Worm (Caenorhabditis elegans) whole organism, late embryonic: ENCODE measurements around the gene F10G2.4.

Experiments
- F13H6.1 ChIP-seq: sonication (generic microtip); optimal IDR thresholded peaks from 2 replicates; lab custom pipeline; 2016; ENCODE audit warnings: missing genetic modification characterization, missing compliant biosample characterization
- ceh-14 ChIP-seq: sonication (generic microtip); optimal IDR thresholded peaks from 2 replicates; lab custom pipeline; 2016; ENCODE audit warnings: missing genotype, missing genetic modification characterization, missing compliant biosample characterization
- fkh-10 ChIP-seq: fragments of 150-350 bp; optimal IDR thresholded peaks from 2 replicates; lab custom pipeline; 2014; ENCODE audit warnings: missing biosample characterization, missing genetic modification reagents, missing genetic modification characterization
- fkh-6 ChIP-seq: sonication (generic microtip); optimal IDR thresholded peaks from 2 replicates; lab custom pipeline; 2016; ENCODE audit warnings: missing genetic modification characterization, missing compliant biosample characterization
- pqm-1 ChIP-seq: sonication (generic microtip); optimal IDR thresholded peaks from 2 replicates; lab custom pipeline; 2016; ENCODE audit warnings: missing genetic modification characterization, missing compliant biosample characterization
- zip-5 ChIP-seq: sonication (generic microtip); optimal IDR thresholded peaks from 2 replicates; lab custom pipeline; 2016; ENCODE audit warnings: missing genetic modification characterization, missing compliant biosample characterization

ce11 chrV:7307089-7307488 is 19.9 kb upstream of the F10G2.4 start, which contains the start of gene F07G11.1:
- TF ChIP-seq ceh-14 (no peak), fkh-10 (GFP tag; lab: Kevin White, UChicago) (no peak), pqm-1 (tag; lab: Kevin White, UChicago) (no peak), zip-5 (tag; lab: Kevin White, UChicago) (no peak), fkh-6 (no peak), F13H6.1 (tag; lab: Kevin White, UChicago) (no peak)
